Fruit fly (Drosophila melanogaster) Kc167 (cell line): ENCODE measurements around the gene CG32437.

Experiments used
- insv ChIP-seq: fragments of >200 bp; optimal IDR thresholded peaks from 3 replicates; lab custom pipeline; 2018; ENCODE audit warnings: missing external identifiers
- psq ChIP-seq: fragments of >200 bp; optimal IDR thresholded peaks from 2 replicates; lab custom pipeline; 2017; ENCODE audit warnings: missing external identifiers

DNA sequence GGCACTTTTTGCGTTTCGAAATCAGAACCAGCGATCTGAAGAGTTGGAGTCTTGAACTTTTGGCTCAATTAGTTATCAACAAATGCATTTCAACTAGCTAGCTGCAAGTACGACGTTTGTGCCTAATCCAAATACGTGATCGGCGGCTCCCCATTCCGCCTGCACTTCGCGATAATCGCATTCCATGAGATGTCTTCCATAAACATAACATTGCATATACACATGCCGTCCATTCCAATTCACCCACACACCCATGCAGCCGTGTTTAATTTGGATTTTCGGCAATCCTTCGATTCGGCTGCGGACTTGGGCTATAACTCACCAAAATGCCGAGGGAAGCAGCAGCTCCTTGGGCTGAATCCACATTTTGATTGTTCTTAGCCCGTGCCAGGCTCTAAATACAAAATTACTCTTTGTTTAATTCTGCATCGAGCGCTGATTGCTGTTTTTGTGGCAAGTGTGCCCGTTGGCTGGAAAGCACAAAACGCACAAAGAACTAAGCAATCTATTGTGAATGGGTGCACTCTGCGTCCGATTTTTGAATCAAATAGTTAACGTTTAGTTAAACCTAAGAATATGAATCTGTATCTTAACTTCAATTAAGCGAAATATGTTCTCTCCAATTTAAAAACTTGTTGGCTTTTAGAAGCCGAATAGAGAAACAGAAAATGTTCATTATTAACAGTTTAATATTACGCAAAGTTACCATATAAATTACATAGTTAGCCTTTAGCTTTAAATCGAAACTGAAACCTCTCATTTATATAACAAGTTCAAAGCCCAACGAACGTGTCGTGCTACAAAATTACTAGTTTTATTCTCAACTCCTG is 14.0 kb upstream of the CG32437 start, which contains the start of the genes Tbc1d8-9 and CG32436:
- TF ChIP-seq insv (lab: Kevin White, UChicago) = no peak
- no peak for TF ChIP-seq psq (lab: Kevin White, UChicago)
